Fruit fly (Drosophila melanogaster) whole organism, pupa: Measurements from ENCODE around the gene CG4995.
A peak's percentile ranks its signal among the peaks of the same experiment; 100 is the strongest.

Source experiments
- CG10348 ChIP-seq: fragments of 200-800 bp; sonication (Bioruptor generic); IDR thresholded peaks from 2 replicates; pipeline ENCODE4 v1.3.6; 2022; ENCODE audit warnings: missing biosample characterization, missing genetic modification characterization
- CG13204 ChIP-seq: fragments of 200-800 bp; sonication (Bioruptor generic); optimal IDR thresholded peaks from 2 replicates; lab custom pipeline; 2018; ENCODE audit warnings: missing biosample characterization, mild to moderate bottlenecking, missing genetic modification characterization, moderate library complexity
- CG15710 ChIP-seq: fragments of 200-800 bp; sonication (Bioruptor generic); optimal IDR thresholded peaks from 2 replicates; lab custom pipeline; 2018; ENCODE audit warnings: missing biosample characterization, mild to moderate bottlenecking, missing genetic modification characterization, moderate library complexity
- CG32121 ChIP-seq: fragments of 200-800 bp; sonication (Bioruptor generic); IDR thresholded peaks from 2 replicates; pipeline ENCODE4 v1.3.6; 2022; ENCODE audit warnings: missing biosample characterization, missing genetic modification characterization
- CG8301 ChIP-seq: fragments of 200-800 bp; sonication (Bioruptor generic); optimal IDR thresholded peaks from 2 replicates; lab custom pipeline; 2018; ENCODE audit warnings: missing biosample characterization, mild to moderate bottlenecking, missing genetic modification characterization
- EcR ChIP-seq: fragments of 200-800 bp; sonication (Bioruptor generic); optimal IDR thresholded peaks from 3 replicates; lab custom pipeline; 2019; ENCODE audit warnings: missing biosample characterization, missing genetic modification characterization, mild to moderate bottlenecking, moderate library complexity, missing genetic modification reagents
- Snoo ChIP-seq: fragments of 200-800 bp; sonication (Bioruptor generic); optimal IDR thresholded peaks from 3 replicates; lab custom pipeline; 2017; ENCODE audit warnings: missing biosample characterization, mild to moderate bottlenecking, missing genetic modification characterization, inconsistent platforms
- gl ChIP-seq: fragments of 200-800 bp; sonication (Bioruptor generic); optimal IDR thresholded peaks from 2 replicates; lab custom pipeline; 2018; ENCODE audit warnings: missing biosample characterization, mild to moderate bottlenecking, missing genetic modification characterization
- rn ChIP-seq: fragments of 200-800 bp; sonication (Bioruptor generic); IDR thresholded peaks from 2 replicates; pipeline ENCODE4 v1.3.6; 2022; ENCODE audit warnings: missing biosample characterization, missing genetic modification characterization

dm6 chr2L:10276436-10276835 lies 45.8 kb upstream of the CG4995 start:
- TF ChIP-seq CG10348: no peak
- peak; percentile 45 for TF ChIP-seq Snoo (tag; lab: Kevin White, UChicago)
- no peak for TF ChIP-seq rn
- TF ChIP-seq CG8301 (tag; lab: Kevin White, UChicago): no peak
- peak; percentile 64 for TF ChIP-seq CG32121
- TF ChIP-seq CG13204: no peak
- TF ChIP-seq CG15710 (tag; lab: Kevin White, UChicago): peak; percentile 37
- TF ChIP-seq gl (tag; lab: Kevin White, UChicago): no peak
- no peak for TF ChIP-seq EcR (GFP tag; lab: Kevin White, UChicago)
